Worm (Caenorhabditis elegans) whole organism, L4 larva: Measurements from ENCODE around the gene srw-24.

Experiments
- R02D3.7 ChIP-seq: fragments of 150-350 bp; sonication (generic microtip); optimal IDR thresholded peaks from 3 replicates; lab custom pipeline; 2014; ENCODE audit warnings: missing biosample characterization, missing genetic modification characterization
- ceh-28 ChIP-seq: fragments of 150-350 bp; optimal IDR thresholded peaks from 2 replicates; lab custom pipeline; 2014; ENCODE audit warnings: missing biosample characterization, missing genetic modification reagents, missing genetic modification characterization
- ceh-32 ChIP-seq: sonication (generic microtip); optimal IDR thresholded peaks from 2 replicates; lab custom pipeline; 2016; ENCODE audit warnings: mild to moderate bottlenecking, missing genetic modification characterization, missing compliant biosample characterization; ENCODE audit not compliant: poor library complexity
- cey-2 ChIP-seq: sonication (generic microtip); optimal IDR thresholded peaks from 3 replicates; lab custom pipeline; 2017; ENCODE audit warnings: missing genetic modification characterization, mild to moderate bottlenecking, missing compliant biosample characterization, antibody characterized with exemption, borderline replicate concordance; ENCODE audit not compliant: insufficient read depth
- dmd-8 ChIP-seq: fragments of 200-800 bp; sonication (Bioruptor generic); IDR thresholded peaks from 2 replicates; pipeline ENCODE4 v1.3.6; 2022; ENCODE audit warnings: missing genetic modification characterization, missing compliant biosample characterization
- dve-1 ChIP-seq: sonication (generic microtip); optimal IDR thresholded peaks from 2 replicates; lab custom pipeline; 2017; ENCODE audit warnings: antibody characterized with exemption, mild to moderate bottlenecking, missing genetic modification characterization, missing compliant biosample characterization; ENCODE audit not compliant: insufficient read depth
- egl-43 ChIP-seq: fragments of 200-800 bp; sonication (Bioruptor generic); IDR thresholded peaks from 2 replicates; pipeline ENCODE4 v1.3.6; 2022; ENCODE audit warnings: missing genetic modification reagents, missing genetic modification characterization, missing compliant biosample characterization
- lin-1 ChIP-seq: fragments of 200-800 bp; sonication (Bioruptor generic); IDR thresholded peaks from 2 replicates; pipeline ENCODE4 v1.3.6; 2022; ENCODE audit warnings: missing genetic modification reagents, missing genetic modification characterization, missing compliant biosample characterization
- lin-13 ChIP-seq: fragments of 150-350 bp; optimal IDR thresholded peaks from 2 replicates; lab custom pipeline; 2014; ENCODE audit warnings: missing biosample characterization, missing genetic modification reagents, missing genetic modification characterization
- madf-5 ChIP-seq, 2 experiments: fragments of 200-800 bp; sonication (Bioruptor generic); IDR thresholded peaks; 2 replicates each; pipeline ENCODE4 v1.3.6; 2022; ENCODE audit warnings: missing compliant biosample characterization in 2 of 2, missing genetic modification characterization in 2 of 2
- madf-9 ChIP-seq: fragments of 200-800 bp; sonication (Bioruptor generic); conservative IDR thresholded peaks from 2 replicates; pipeline ENCODE4 v1.3.6; 2022; ENCODE audit warnings: missing genetic modification reagents, missing genetic modification characterization, missing compliant biosample characterization
- nhr-11 ChIP-seq: fragments of 150-350 bp; optimal IDR thresholded peaks from 2 replicates; lab custom pipeline; 2014; ENCODE audit warnings: missing biosample characterization, missing genetic modification characterization
- nhr-48 ChIP-seq: sonication (generic microtip); optimal IDR thresholded peaks from 2 replicates; lab custom pipeline; 2016; ENCODE audit warnings: mild to moderate bottlenecking, missing genetic modification characterization, missing compliant biosample characterization
- nhr-77 ChIP-seq: fragments of 150-350 bp; optimal IDR thresholded peaks from 2 replicates; lab custom pipeline; 2014; ENCODE audit warnings: missing biosample characterization, missing genetic modification characterization
- rbr-2 ChIP-seq: sonication (generic microtip); optimal IDR thresholded peaks from 2 replicates; lab custom pipeline; 2016; ENCODE audit warnings: missing genotype, missing genetic modification characterization, missing compliant biosample characterization
- zip-11 ChIP-seq: fragments of 200-800 bp; sonication (Bioruptor generic); IDR thresholded peaks from 2 replicates; pipeline ENCODE4 v1.3.6; 2022; ENCODE audit warnings: missing genetic modification characterization, missing compliant biosample characterization
- ztf-11 ChIP-seq: fragments of 150-350 bp; optimal IDR thresholded peaks from 2 replicates; lab custom pipeline; 2014; ENCODE audit warnings: missing biosample characterization, missing genetic modification characterization

srw-24 gene

DNA sequence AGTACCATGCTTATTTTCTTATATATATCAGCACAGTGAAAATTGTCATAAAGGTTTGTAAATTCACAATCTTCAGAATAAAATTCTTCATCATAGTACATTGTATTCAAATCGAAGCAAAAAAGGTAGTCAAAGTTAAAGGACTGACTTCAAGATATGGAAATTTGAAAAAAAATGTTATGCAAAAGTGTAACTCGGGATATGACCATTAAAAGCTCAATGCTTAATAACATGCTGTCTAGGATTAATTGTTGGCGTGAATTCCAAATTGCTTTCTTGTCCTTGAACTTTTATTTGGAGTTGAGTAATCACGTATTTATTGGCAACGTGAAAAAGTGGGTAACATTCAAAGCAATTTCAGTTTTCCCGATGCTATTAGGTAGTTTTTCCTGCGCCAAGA lies 51.0 kb downstream of the srw-24 start, which contains the start of gene srw-16:
Gene srw-16 (minus strand): TSS at position 101 of the 400 bp plus-strand sequence.
- TF ChIP-seq egl-43 (no peak), ceh-32 (no peak), dve-1 (tag; lab: Kevin White, UChicago) (no peak), lin-13 (GFP tag; lab: Kevin White, UChicago) (no peak), zip-11 (GFP tag; lab: Robert Waterston, UW) (no peak), cey-2 (no peak), madf-9 (GFP tag; lab: Robert Waterston, UW) (no peak), madf-5 (GFP tag; IDR thresholded peaks at IDR 0.05; lab: Robert Waterston, UW) (no peak), dmd-8 (GFP tag; lab: Robert Waterston, UW) (no peak), nhr-48 (tag; lab: Kevin White, UChicago) (no peak), R02D3.7 (tag; lab: Kevin White, UChicago) (no peak), ztf-11 (tag; lab: Kevin White, UChicago) (no peak), nhr-11 (tag; lab: Kevin White, UChicago) (no peak), nhr-77 (no peak), ceh-28 (no peak), rbr-2 (tag; lab: Kevin White, UChicago) (no peak), lin-1 (GFP tag; lab: Robert Waterston, UW) (no peak)
